Fruit fly (Drosophila melanogaster) whole organism, prepupa: ENCODE measurements around the gene Mon1.

Experiments used
- Blimp-1 ChIP-seq: fragments of 200-800 bp; sonication (Bioruptor generic); optimal IDR thresholded peaks from 3 replicates; lab custom pipeline; 2017; ENCODE audit warnings: missing biosample characterization, missing genetic modification characterization, mild to moderate bottlenecking, moderate library complexity, missing genetic modification reagents
- CG10631 ChIP-seq: fragments of 200-800 bp; sonication (Bioruptor generic); optimal IDR thresholded peaks from 2 replicates; lab custom pipeline; 2016; ENCODE audit warnings: missing biosample characterization, missing genetic modification characterization
- CG10669 ChIP-seq: fragments of 200-800 bp; sonication (Bioruptor generic); optimal IDR thresholded peaks from 3 replicates; lab custom pipeline; 2018; ENCODE audit warnings: missing biosample characterization, mild to moderate bottlenecking, missing genetic modification characterization, moderate library complexity
- CG11294 ChIP-seq: fragments of 200-800 bp; sonication (Bioruptor generic); IDR thresholded peaks from 2 replicates; pipeline ENCODE4 v1.3.6; 2022; ENCODE audit warnings: missing biosample characterization, missing genetic modification characterization
- CG11902 ChIP-seq: fragments of 200-800 bp; sonication (Bioruptor generic); optimal IDR thresholded peaks from 3 replicates; lab custom pipeline; 2016; ENCODE audit warnings: missing biosample characterization, missing genetic modification characterization
- CG15336 ChIP-seq: fragments of 200-800 bp; sonication (Bioruptor generic); IDR thresholded peaks from 2 replicates; pipeline ENCODE4 v1.3.6; 2022; ENCODE audit warnings: missing biosample characterization, missing genetic modification characterization
- CG1621 ChIP-seq: fragments of 200-800 bp; sonication (Bioruptor generic); optimal IDR thresholded peaks from 3 replicates; lab custom pipeline; 2018; ENCODE audit warnings: missing biosample characterization, mild to moderate bottlenecking, missing genetic modification characterization
- CG16779 ChIP-seq: fragments of 200-800 bp; sonication (Bioruptor generic); optimal IDR thresholded peaks from 3 replicates; lab custom pipeline; 2017; ENCODE audit warnings: missing biosample characterization, mild to moderate bottlenecking, missing genetic modification characterization
- CG3032 ChIP-seq: fragments of 200-800 bp; optimal IDR thresholded peaks from 2 replicates; lab custom pipeline; 2019; ENCODE audit warnings: missing biosample characterization, mild to moderate bottlenecking, missing genetic modification characterization, moderate library complexity
- CG31627 ChIP-seq: fragments of 200-800 bp; sonication (Bioruptor generic); optimal IDR thresholded peaks from 3 replicates; lab custom pipeline; 2016; ENCODE audit warnings: missing biosample characterization, missing genetic modification characterization
- CG32006 ChIP-seq: fragments of 200-800 bp; sonication (Bioruptor generic); optimal IDR thresholded peaks from 3 replicates; lab custom pipeline; 2017; ENCODE audit warnings: missing biosample characterization, mild to moderate bottlenecking, missing genetic modification characterization
- CG4318 ChIP-seq: fragments of 200-800 bp; sonication (Bioruptor generic); optimal IDR thresholded peaks from 3 replicates; lab custom pipeline; 2017; ENCODE audit warnings: missing biosample characterization, mild to moderate bottlenecking, missing genetic modification characterization
- CG6163 ChIP-seq: fragments of 200-800 bp; sonication (Bioruptor generic); IDR thresholded peaks from 3 replicates; pipeline ENCODE4 v1.3.6; 2022; ENCODE audit warnings: missing biosample characterization, missing genetic modification characterization
- CG6276 ChIP-seq: fragments of 200-800 bp; sonication (Bioruptor generic); optimal IDR thresholded peaks from 2 replicates; lab custom pipeline; 2017; ENCODE audit warnings: missing biosample characterization, mild to moderate bottlenecking, missing genetic modification characterization
- CG6792 ChIP-seq: fragments of 200-800 bp; sonication (Bioruptor generic); optimal IDR thresholded peaks from 3 replicates; lab custom pipeline; 2016; ENCODE audit warnings: missing biosample characterization, missing genetic modification characterization
- CG6808 ChIP-seq: fragments of 200-800 bp; sonication (Bioruptor generic); optimal IDR thresholded peaks from 3 replicates; lab custom pipeline; 2017; ENCODE audit warnings: missing biosample characterization, missing genetic modification characterization, mild to moderate bottlenecking, moderate library complexity, missing genetic modification reagents
- CG6854 ChIP-seq: fragments of 200-800 bp; sonication (Bioruptor generic); optimal IDR thresholded peaks from 2 replicates; lab custom pipeline; 2017; ENCODE audit warnings: missing biosample characterization, mild to moderate bottlenecking, missing genetic modification characterization
- CG7368 ChIP-seq: fragments of 200-800 bp; sonication (Bioruptor generic); optimal IDR thresholded peaks from 3 replicates; lab custom pipeline; 2016; ENCODE audit warnings: missing biosample characterization, missing genetic modification characterization
- CG8119 ChIP-seq: fragments of 200-800 bp; sonication (Bioruptor generic); IDR thresholded peaks from 3 replicates; pipeline ENCODE4 v1.3.6; 2022; ENCODE audit warnings: missing biosample characterization, missing genetic modification characterization
- CG8319 ChIP-seq: fragments of 200-800 bp; sonication (Bioruptor generic); optimal IDR thresholded peaks from 3 replicates; lab custom pipeline; 2016; ENCODE audit warnings: missing biosample characterization, missing genetic modification characterization
- CG8632 ChIP-seq: fragments of 200-800 bp; sonication (Bioruptor generic); optimal IDR thresholded peaks from 3 replicates; lab custom pipeline; 2016; ENCODE audit warnings: missing biosample characterization, missing genetic modification characterization
- Eip75B ChIP-seq: fragments of 200-800 bp; sonication (Bioruptor generic); optimal IDR thresholded peaks from 3 replicates; lab custom pipeline; 2016; ENCODE audit warnings: missing biosample characterization, missing genetic modification characterization
- Eip78C ChIP-seq: fragments of 200-800 bp; sonication (Bioruptor generic); peaks from one replicate; lab custom pipeline; 2016; ENCODE audit warnings: missing biosample characterization, missing genetic modification characterization
- Eip93F ChIP-seq: fragments of 200-800 bp; sonication (Bioruptor generic); optimal IDR thresholded peaks from 2 replicates; lab custom pipeline; 2016; ENCODE audit warnings: missing biosample characterization, mild to moderate bottlenecking, missing genetic modification characterization
- Ets21C ChIP-seq: fragments of 200-800 bp; sonication (Bioruptor generic); optimal IDR thresholded peaks from 3 replicates; lab custom pipeline; 2016; ENCODE audit warnings: missing biosample characterization, missing genetic modification characterization
- Ets96B ChIP-seq: fragments of 200-800 bp; optimal IDR thresholded peaks from 2 replicates; lab custom pipeline; 2019; ENCODE audit warnings: missing biosample characterization, mild to moderate bottlenecking, missing genetic modification characterization, moderate library complexity
- Hr38 ChIP-seq: sonication (Bioruptor generic); optimal IDR thresholded peaks from 2 replicates; lab custom pipeline; 2016; ENCODE audit warnings: missing biosample characterization, missing genetic modification characterization
- Hr4 ChIP-seq: fragments of 200-800 bp; sonication (Bioruptor generic); optimal IDR thresholded peaks from 3 replicates; lab custom pipeline; 2016; ENCODE audit warnings: missing biosample characterization, missing genetic modification characterization
- Lpt ChIP-seq: fragments of 200-800 bp; sonication (Bioruptor generic); optimal IDR thresholded peaks from 3 replicates; lab custom pipeline; 2016; ENCODE audit warnings: missing biosample characterization, missing genetic modification characterization
- Met ChIP-seq: fragments of 200-800 bp; sonication (Bioruptor generic); optimal IDR thresholded peaks from 3 replicates; lab custom pipeline; 2016; ENCODE audit warnings: missing biosample characterization, missing genetic modification characterization
- OdsH ChIP-seq: fragments of 200-800 bp; sonication (Bioruptor generic); optimal IDR thresholded peaks from 3 replicates; lab custom pipeline; 2016; ENCODE audit warnings: missing biosample characterization, missing genetic modification characterization
- Smox ChIP-seq: fragments of 200-800 bp; sonication (Bioruptor generic); optimal IDR thresholded peaks from 3 replicates; lab custom pipeline; 2016; ENCODE audit warnings: missing biosample characterization, missing genetic modification characterization
- Sox102F ChIP-seq: fragments of 200-800 bp; sonication (Bioruptor generic); optimal IDR thresholded peaks from 2 replicates; lab custom pipeline; 2016; ENCODE audit warnings: missing biosample characterization, mild to moderate bottlenecking, missing genetic modification characterization
- Sox14 ChIP-seq: fragments of 200-800 bp; sonication (Bioruptor generic); optimal IDR thresholded peaks from 3 replicates; lab custom pipeline; 2016; ENCODE audit warnings: missing biosample characterization, missing genetic modification characterization
- cyc ChIP-seq: fragments of 200-800 bp; sonication (Bioruptor generic); optimal IDR thresholded peaks from 3 replicates; lab custom pipeline; 2016; ENCODE audit warnings: missing biosample characterization, missing genetic modification characterization
- dac ChIP-seq: fragments of 200-800 bp; sonication (Bioruptor generic); optimal IDR thresholded peaks from 2 replicates; lab custom pipeline; 2017; ENCODE audit warnings: missing biosample characterization, mild to moderate bottlenecking, missing genetic modification characterization
- dsx ChIP-seq: fragments of 200-800 bp; optimal IDR thresholded peaks from 3 replicates; lab custom pipeline; 2019; ENCODE audit warnings: missing biosample characterization, mild to moderate bottlenecking, missing genetic modification characterization, moderate library complexity; ENCODE audit not compliant: poor library complexity, severe bottlenecking
- eg ChIP-seq: fragments of 200-800 bp; sonication (Bioruptor generic); IDR thresholded peaks from 3 replicates; pipeline ENCODE4 v1.3.6; 2022; ENCODE audit warnings: missing biosample characterization, missing genetic modification characterization
- esn ChIP-seq: fragments of 200-800 bp; sonication (Bioruptor generic); optimal IDR thresholded peaks from 2 replicates; lab custom pipeline; 2016; ENCODE audit warnings: missing biosample characterization, mild to moderate bottlenecking, missing genetic modification characterization, moderate library complexity
- fd85E ChIP-seq: fragments of 200-800 bp; sonication (Bioruptor generic); optimal IDR thresholded peaks from 3 replicates; lab custom pipeline; 2016; ENCODE audit warnings: missing biosample characterization, missing genetic modification characterization
- fkh ChIP-seq: fragments of 200-800 bp; sonication (Bioruptor generic); optimal IDR thresholded peaks from 3 replicates; lab custom pipeline; 2017; ENCODE audit warnings: missing biosample characterization, mild to moderate bottlenecking, missing genetic modification characterization, moderate library complexity
- lz ChIP-seq: fragments of 200-800 bp; sonication (Bioruptor generic); optimal IDR thresholded peaks from 3 replicates; lab custom pipeline; 2016; ENCODE audit warnings: missing biosample characterization, missing genetic modification characterization
- net ChIP-seq: fragments of 200-800 bp; sonication (Bioruptor generic); optimal IDR thresholded peaks from 3 replicates; lab custom pipeline; 2016; ENCODE audit warnings: missing biosample characterization, missing genetic modification characterization
- pdm3 ChIP-seq: fragments of 200-800 bp; sonication (Bioruptor generic); optimal IDR thresholded peaks from 3 replicates; lab custom pipeline; 2016; ENCODE audit warnings: missing biosample characterization, missing genetic modification characterization
- spab ChIP-seq: fragments of 200-800 bp; sonication (Bioruptor generic); optimal IDR thresholded peaks from 2 replicates; lab custom pipeline; 2017; ENCODE audit warnings: missing biosample characterization, mild to moderate bottlenecking, missing genetic modification characterization, missing genetic modification reagents
- svp ChIP-seq: fragments of 200-800 bp; sonication (Bioruptor generic); peaks from one replicate; lab custom pipeline; 2016; ENCODE audit warnings: missing biosample characterization, missing genetic modification characterization
- vri ChIP-seq: fragments of 200-800 bp; sonication (Bioruptor generic); optimal IDR thresholded peaks from 3 replicates; lab custom pipeline; 2016; ENCODE audit warnings: missing biosample characterization, mild to moderate bottlenecking, missing genetic modification characterization

Mon1 gene

DNA sequence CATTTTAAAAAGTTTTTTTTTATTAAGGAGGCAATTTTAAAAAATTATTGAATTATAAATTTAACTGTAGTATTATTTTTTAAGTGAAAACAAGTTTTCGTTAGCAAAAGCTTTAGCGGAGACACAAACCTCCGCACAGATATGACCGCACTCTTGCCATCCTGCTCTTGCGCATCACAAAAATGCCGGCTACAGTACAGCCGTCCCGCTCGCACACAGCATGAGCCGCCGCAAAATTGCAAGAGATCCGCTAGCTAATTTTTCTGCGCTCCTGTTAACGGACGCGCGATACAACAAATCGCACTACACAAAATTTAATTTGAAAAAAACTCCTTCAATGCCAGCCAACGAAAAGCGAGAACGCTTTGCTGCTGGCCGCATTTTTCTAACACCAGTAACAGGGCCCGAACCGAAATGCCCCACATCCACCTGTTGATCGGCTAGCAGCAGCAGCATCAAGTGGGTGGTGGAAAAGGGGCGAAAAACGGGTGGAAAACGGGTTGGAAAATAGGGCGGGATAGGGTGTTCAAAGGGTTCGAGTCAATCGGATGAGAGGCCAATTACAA, 40.3 kb upstream of the Mon1 start (continued):
- TF ChIP-seq CG31627 (GFP tag; lab: Kevin White, UChicago) (no peak), CG6808 (GFP tag; lab: Kevin White, UChicago) (no peak), CG7368 (GFP tag; lab: Kevin White, UChicago) (peak; percentile 26), spab (GFP tag; lab: Kevin White, UChicago) (no peak), eg (GFP tag; lab: Robert Waterston, UW) (peak; percentile 36; the same call in 1 of the 3 replicates), esn (GFP tag; lab: Kevin White, UChicago) (peak; percentile 49), CG6276 (GFP tag; lab: Kevin White, UChicago) (no peak), CG10631 (no peak)

DNA sequence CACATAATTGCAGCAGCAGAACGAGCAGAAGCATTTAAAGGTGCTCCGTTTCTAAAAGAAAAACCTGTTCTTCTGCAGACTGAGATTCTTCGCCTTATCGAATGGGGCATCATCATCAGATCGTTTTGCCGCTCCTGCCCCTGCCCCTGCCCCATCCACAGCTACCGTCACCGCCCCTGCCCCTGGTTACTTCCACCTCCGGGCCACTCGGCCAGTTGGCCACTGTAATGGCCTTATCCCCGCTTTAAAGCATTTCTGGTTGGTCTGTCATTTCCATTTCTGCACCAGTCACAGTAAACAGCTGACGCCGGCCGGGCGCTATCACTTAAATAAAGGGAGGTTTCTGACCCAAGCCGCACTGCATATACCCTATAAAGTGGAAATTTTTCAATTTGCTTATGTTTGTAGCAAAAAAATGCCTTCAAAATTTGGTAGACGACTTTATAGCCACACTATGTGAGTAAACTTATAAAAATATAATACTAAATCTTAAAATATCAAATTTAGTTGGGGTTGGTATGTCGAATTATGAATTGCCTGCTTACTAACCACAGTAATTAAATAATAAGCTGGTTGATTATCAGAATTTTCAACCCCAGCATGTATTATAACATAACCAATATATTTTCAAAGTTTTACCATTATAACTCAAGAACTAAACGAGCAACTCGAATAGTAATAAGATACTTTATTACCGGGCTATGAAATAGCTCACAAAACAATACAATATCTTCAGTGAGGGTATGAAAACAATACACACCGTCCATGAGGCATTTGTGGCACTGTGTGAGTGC, 39.5 kb upstream of the Mon1 start:
- TF ChIP-seq CG3032 (tag; lab: Kevin White, UChicago) (peak; percentile 69), Hr38 (GFP tag; lab: Kevin White, UChicago) (no peak), Eip93F (no peak), CG32006 (GFP tag; lab: Kevin White, UChicago) (peak; percentile 85), Eip78C (GFP tag; lab: Kevin White, UChicago) (peak; percentile 95), OdsH (GFP tag; lab: Kevin White, UChicago) (peak; percentile 70), svp (GFP tag; lab: Kevin White, UChicago) (no peak), Blimp-1 (GFP tag; lab: Kevin White, UChicago) (peak; percentile 57), CG6163 (GFP tag; lab: Robert Waterston, UW) (no peak; the same call in 2 of the 3 replicates), CG8119 (GFP tag; lab: Robert Waterston, UW) (peak; percentile 35; the same call in 2 of the 3 replicates), CG4318 (peak; percentile 69), Ets96B (tag; lab: Kevin White, UChicago) (peak; percentile 52), CG6854 (GFP tag; lab: Kevin White, UChicago) (no peak), fkh (GFP tag; lab: Kevin White, UChicago) (peak; percentile 57), Eip75B (peak; percentile 50), CG31627 (GFP tag; lab: Kevin White, UChicago) (peak; percentile 56), Met (peak; percentile 72), CG10669 (GFP tag; lab: Kevin White, UChicago) (peak; percentile 58), Lpt (GFP tag; lab: Kevin White, UChicago) (no peak), Hr4 (GFP tag; lab: Kevin White, UChicago) (peak; percentile 64), Ets21C (peak; percentile 12), Sox14 (peak; percentile 56), CG10631 (peak; percentile 76), CG11294 (GFP tag; lab: Robert Waterston, UW) (no peak), esn (GFP tag; lab: Kevin White, UChicago) (peak; percentile 83), eg (GFP tag; lab: Robert Waterston, UW) (0 out of 3 replicates have a peak, but pooled peaks have one; percentile 6), CG7368 (GFP tag; lab: Kevin White, UChicago) (no peak), CG1621 (tag; lab: Kevin White, UChicago) (no peak), dac (GFP tag; lab: Kevin White, UChicago) (peak; percentile 7), CG11902 (GFP tag; lab: Kevin White, UChicago) (peak; percentile 46), CG15336 (peak; percentile 66), Smox (peak; percentile 65), lz (GFP tag; lab: Kevin White, UChicago) (peak; percentile 62), CG16779 (tag; lab: Kevin White, UChicago) (no peak), cyc (GFP tag; lab: Kevin White, UChicago) (peak; percentile 49), CG8632 (GFP tag; lab: Kevin White, UChicago) (peak; percentile 71), CG6792 (peak; percentile 65), Sox102F (GFP tag; lab: Kevin White, UChicago) (peak; percentile 38), fd85E (GFP tag; lab: Kevin White, UChicago) (no peak), pdm3 (peak; percentile 64), CG8319 (GFP tag; lab: Kevin White, UChicago) (peak; percentile 38), dsx (peak; percentile 15), net (GFP tag; lab: Kevin White, UChicago) (peak; percentile 57), vri (GFP tag; lab: Kevin White, UChicago) (peak; percentile 17)
